Fruit fly (Drosophila melanogaster): ENCODE results near the gene CG15456.

The CG15456 gene

dm6 chrX:20433345-20434332, 6.8 kb upstream of the CG15456 start, which contains the start of gene CG1695:
Gene CG1695, plus strand, starts transcription at chrX:20433950.
- TF ChIP-seq tll (GFP tag; optimal IDR thresholded peaks at IDR 0.05) (no peak), CG42726 (GFP tag; IDR thresholded peaks at IDR 0.05; ENCODE audit: partially characterized antibody) (no peak), fd96Cb (tag; optimal IDR thresholded peaks at IDR 0.05) (no peak), maf-S (GFP tag; optimal IDR thresholded peaks at IDR 0.05) (no peak), CG6689 (GFP tag; IDR thresholded peaks at IDR 0.05) (no peak), tna (GFP tag; IDR thresholded peaks at IDR 0.05; ENCODE audit: partially characterized antibody) (no peak), BEAF-32 (GFP tag; optimal IDR thresholded peaks at IDR 0.05) (peak; percentile 42), B-H2 (GFP tag; optimal IDR thresholded peaks at IDR 0.05) (no peak), CG6272 (GFP tag; IDR thresholded peaks at IDR 0.05) (no peak), Spps (tag; optimal IDR thresholded peaks at IDR 0.05) (no peak), pb (GFP tag; optimal IDR thresholded peaks at IDR 0.05) (no peak), CG6813 (GFP tag; optimal IDR thresholded peaks at IDR 0.05) (no peak), odd (GFP tag; optimal IDR thresholded peaks at IDR 0.05) (peak; percentile 32), ato (GFP tag; IDR thresholded peaks at IDR 0.05; ENCODE audit: partially characterized antibody) (no peak), gt (GFP tag; IDR thresholded peaks at IDR 0.05) (no peak), cwo (GFP tag; optimal IDR thresholded peaks at IDR 0.05) (no peak), Taf1 (GFP tag; IDR thresholded peaks at IDR 0.05) (no peak), yki (optimal IDR thresholded peaks at IDR 0.05) (no peak), pros (GFP tag; optimal IDR thresholded peaks at IDR 0.05) (no peak), zfh1 (GFP tag; IDR thresholded peaks at IDR 0.05) (no peak), Atf-2 (GFP tag; optimal IDR thresholded peaks at IDR 0.05) (no peak), CG11085 (GFP tag; IDR thresholded peaks at IDR 0.05) (no peak), Dfd (GFP tag; optimal IDR thresholded peaks at IDR 0.05) (no peak), dan (GFP tag; IDR thresholded peaks at IDR 0.05) (no peak), Myb (GFP tag; optimal IDR thresholded peaks at IDR 0.05) (peak; percentile 22), Usf (GFP tag; optimal IDR thresholded peaks at IDR 0.05) (no peak), HHEX (GFP tag; optimal IDR thresholded peaks at IDR 0.05) (no peak), Adf1 (GFP tag; IDR thresholded peaks at IDR 0.05) (peak; percentile 97), CG10267 (tag; optimal IDR thresholded peaks at IDR 0.05) (no peak), Nf-YB (GFP tag; optimal IDR thresholded peaks at IDR 0.05) (no peak), stc (GFP tag; IDR thresholded peaks at IDR 0.05) (no peak), Mes4 (GFP tag; optimal IDR thresholded peaks at IDR 0.05) (no peak), ttk (GFP tag; IDR thresholded peaks at IDR 0.05) (no peak), amos (GFP tag; IDR thresholded peaks at IDR 0.05; ENCODE audit: partially characterized antibody) (0 out of 2 replicates have a peak, but pooled peaks have one; percentile 29), CG8089 (GFP tag; optimal IDR thresholded peaks at IDR 0.05) (no peak), bigmax (GFP tag; optimal IDR thresholded peaks at IDR 0.05) (no peak), Six4 (GFP tag; optimal IDR thresholded peaks at IDR 0.05) (no peak), CG16779 (GFP tag; IDR thresholded peaks at IDR 0.05) (no peak), hkb (optimal IDR thresholded peaks at IDR 0.05) (no peak), hkb (GFP tag; IDR thresholded peaks at IDR 0.05) (no peak), Vsx1 (GFP tag; optimal IDR thresholded peaks at IDR 0.05) (no peak), CG12659 (GFP tag; optimal IDR thresholded peaks at IDR 0.05) (peak; percentile 34), tgo (GFP tag; IDR thresholded peaks at IDR 0.05) (0 out of 3 replicates have a peak, but pooled peaks have one; percentile 17), tin (GFP tag; optimal IDR thresholded peaks at IDR 0.05) (no peak), ERR (GFP tag; optimal IDR thresholded peaks at IDR 0.05) (no peak), gfzf (GFP tag; optimal IDR thresholded peaks at IDR 0.05) (no peak), CG6791 (GFP tag; IDR thresholded peaks at IDR 0.05; ENCODE audit: partially characterized antibody) (no peak), CG7987 (GFP tag; optimal IDR thresholded peaks at IDR 0.05) (no peak), corto (GFP tag; optimal IDR thresholded peaks at IDR 0.05) (no peak)

Measured in whole organism, embryonic.